Fruit fly (Drosophila melanogaster) whole organism, embryonic: ENCODE data around the gene Inx3.

ENCODE experiments used
- Asciz ChIP-seq: fragments of 200-800 bp; sonication (Bioruptor generic); optimal IDR thresholded peaks from 2 replicates; lab custom pipeline; 2017; ENCODE audit warnings: missing biosample characterization, mild to moderate bottlenecking, missing genetic modification characterization, missing genetic modification reagents
- Bteb2 ChIP-seq: fragments of 200-800 bp; sonication (Bioruptor generic); optimal IDR thresholded peaks from 2 replicates; lab custom pipeline; 2016; ENCODE audit warnings: missing biosample characterization, missing genetic modification characterization
- CG12744 ChIP-seq: fragments of 200-800 bp; sonication (Bioruptor generic); optimal IDR thresholded peaks from 2 replicates; lab custom pipeline; 2016; ENCODE audit warnings: missing biosample characterization, missing genetic modification characterization
- CG13775 ChIP-seq: fragments of 200-800 bp; sonication (Bioruptor generic); optimal IDR thresholded peaks from 3 replicates; lab custom pipeline; 2017; ENCODE audit warnings: missing biosample characterization, mild to moderate bottlenecking, missing genetic modification characterization
- CG15011 ChIP-seq: fragments of 200-800 bp; sonication (Bioruptor generic); optimal IDR thresholded peaks from 3 replicates; lab custom pipeline; 2018; ENCODE audit warnings: missing biosample characterization, mild to moderate bottlenecking, missing genetic modification characterization
- CG15696 ChIP-seq: fragments of 200-800 bp; sonication (Bioruptor generic); optimal IDR thresholded peaks from 2 replicates; lab custom pipeline; 2019; ENCODE audit warnings: missing biosample characterization, mild to moderate bottlenecking, missing genetic modification characterization, moderate library complexity
- CG16815 ChIP-seq: fragments of 200-800 bp; sonication (Bioruptor generic); optimal IDR thresholded peaks from 3 replicates; lab custom pipeline; 2017; ENCODE audit warnings: missing biosample characterization, mild to moderate bottlenecking, missing genetic modification characterization
- CG16863 ChIP-seq: fragments of 200-800 bp; sonication (Bioruptor generic); optimal IDR thresholded peaks from 3 replicates; lab custom pipeline; 2016; ENCODE audit warnings: missing biosample characterization, missing genetic modification characterization
- CG17361 ChIP-seq: fragments of 200-800 bp; sonication (Bioruptor generic); IDR thresholded peaks from 3 replicates; pipeline ENCODE4 v1.3.6; 2022; ENCODE audit warnings: missing biosample characterization, missing genetic modification characterization
- CG17568 ChIP-seq: fragments of 200-800 bp; sonication (Bioruptor generic); optimal IDR thresholded peaks from 2 replicates; lab custom pipeline; 2018; ENCODE audit warnings: missing biosample characterization, mild to moderate bottlenecking, missing genetic modification characterization, moderate library complexity
- CG1832 ChIP-seq: fragments of 200-800 bp; sonication (Bioruptor generic); optimal IDR thresholded peaks from 2 replicates; lab custom pipeline; 2017; ENCODE audit warnings: missing biosample characterization, mild to moderate bottlenecking, missing genetic modification characterization, inconsistent platforms
- CG31441 ChIP-seq: fragments of 200-800 bp; sonication (Bioruptor generic); IDR thresholded peaks from 2 replicates; pipeline ENCODE4 v1.3.6; 2022; ENCODE audit warnings: missing biosample characterization, missing genetic modification characterization
- CG33213 ChIP-seq: fragments of 200-800 bp; sonication (Bioruptor generic); optimal IDR thresholded peaks from 3 replicates; lab custom pipeline; 2016; ENCODE audit warnings: missing biosample characterization, missing genetic modification characterization
- CG42726 ChIP-seq: fragments of 200-800 bp; sonication (Bioruptor generic); IDR thresholded peaks from 2 replicates; pipeline ENCODE4 v1.3.6; 2022; ENCODE audit warnings: missing biosample characterization, missing genetic modification characterization; ENCODE audit not compliant: partially characterized antibody
- CG4404 ChIP-seq: fragments of 200-800 bp; sonication (Bioruptor generic); IDR thresholded peaks from 2 replicates; pipeline ENCODE4 v1.3.6; 2022; ENCODE audit warnings: missing biosample characterization, missing genetic modification characterization
- CG4820 ChIP-seq: fragments of 200-800 bp; sonication (Bioruptor generic); optimal IDR thresholded peaks from 3 replicates; lab custom pipeline; 2016; ENCODE audit warnings: missing biosample characterization, missing genetic modification characterization
- CG4854 ChIP-seq: fragments of 200-800 bp; sonication (Bioruptor generic); optimal IDR thresholded peaks from 2 replicates; lab custom pipeline; 2016; ENCODE audit warnings: missing biosample characterization, missing genetic modification characterization, inconsistent platforms
- CG5180 ChIP-seq: fragments of 200-800 bp; sonication (Bioruptor generic); optimal IDR thresholded peaks from 3 replicates; lab custom pipeline; 2017; ENCODE audit warnings: missing biosample characterization, missing genetic modification characterization, mild to moderate bottlenecking, moderate library complexity, missing genetic modification reagents
- CG6765 ChIP-seq: fragments of 200-800 bp; sonication (Bioruptor generic); optimal IDR thresholded peaks from 3 replicates; lab custom pipeline; 2017; ENCODE audit warnings: missing biosample characterization, mild to moderate bottlenecking, missing genetic modification characterization
- CG7745 ChIP-seq: fragments of 200-800 bp; sonication (Bioruptor generic); optimal IDR thresholded peaks from 2 replicates; lab custom pipeline; 2018; ENCODE audit warnings: missing biosample characterization, mild to moderate bottlenecking, missing genetic modification characterization, moderate library complexity
- CG8290 ChIP-seq, 3 experiments: fragments of 200-800 bp; sonication (Bioruptor generic); optimal IDR thresholded peaks; 2 replicates each; lab custom pipeline; 2016 to 2019; ENCODE audit warnings: missing biosample characterization in 3 of 3, missing genetic modification characterization in 3 of 3, mild to moderate bottlenecking in 2 of 3, moderate library complexity in 1 of 3
- CG9609 ChIP-seq: fragments of 200-800 bp; sonication (Bioruptor generic); optimal IDR thresholded peaks from 3 replicates; lab custom pipeline; 2016; ENCODE audit warnings: missing biosample characterization, missing genetic modification characterization
- CG9817 ChIP-seq: fragments of 200-800 bp; sonication (Bioruptor generic); optimal IDR thresholded peaks from 2 replicates; lab custom pipeline; 2018; ENCODE audit warnings: missing biosample characterization, mild to moderate bottlenecking, missing genetic modification characterization, moderate library complexity
- Dll ChIP-seq: fragments of 200-800 bp; sonication (Bioruptor generic); IDR thresholded peaks from 4 replicates; pipeline ENCODE4 v1.3.6; 2022; ENCODE audit warnings: missing biosample characterization, missing genetic modification characterization; ENCODE audit not compliant: partially characterized antibody
- Doc2 ChIP-seq: fragments of 200-800 bp; sonication (Bioruptor generic); IDR thresholded peaks from 2 replicates; pipeline ENCODE4 v1.3.6; 2022; ENCODE audit warnings: missing biosample characterization, missing genetic modification characterization
- E2f2 ChIP-seq: fragments of 200-800 bp; sonication (Bioruptor generic); IDR thresholded peaks from 2 replicates; pipeline ENCODE4 v1.3.6; 2022; ENCODE audit warnings: missing biosample characterization, missing genetic modification characterization
- Ets65A ChIP-seq: fragments of 200-800 bp; sonication (Bioruptor generic); peaks from one replicate; lab custom pipeline; 2016; ENCODE audit warnings: missing biosample characterization, missing genetic modification characterization
- Ets97D ChIP-seq: fragments of 200-800 bp; sonication (Bioruptor generic); optimal IDR thresholded peaks from 3 replicates; lab custom pipeline; 2016; ENCODE audit warnings: missing biosample characterization, missing genetic modification characterization
- HLH3B ChIP-seq: fragments of 200-800 bp; sonication (Bioruptor generic); IDR thresholded peaks from 2 replicates; pipeline ENCODE4 v1.3.6; 2022; ENCODE audit warnings: missing biosample characterization, missing genetic modification characterization
- Hand ChIP-seq: fragments of 200-800 bp; sonication (Bioruptor generic); optimal IDR thresholded peaks from 2 replicates; lab custom pipeline; 2017; ENCODE audit warnings: mild to moderate bottlenecking, missing biosample characterization, missing genetic modification reagents, missing genetic modification characterization
- Hey ChIP-seq: fragments of 200-800 bp; sonication (Bioruptor generic); optimal IDR thresholded peaks from 3 replicates; lab custom pipeline; 2018; ENCODE audit warnings: missing biosample characterization, mild to moderate bottlenecking, missing genetic modification characterization
- Hr78 ChIP-seq, 2 experiments: fragments of 200-800 bp in 1 of 2; fragments of >200 bp in 1 of 2; sonication (Bioruptor generic) in 1 of 2; optimal IDR thresholded peaks; 2 replicates each; lab custom pipeline; 2017 to 2019; ENCODE audit warnings: missing biosample characterization in 2 of 2, missing genetic modification characterization in 2 of 2, mild to moderate bottlenecking in 1 of 2, moderate library complexity in 1 of 2
- Jarid2 ChIP-seq: fragments of 200-800 bp; sonication (Bioruptor generic); optimal IDR thresholded peaks from 3 replicates; lab custom pipeline; 2017; ENCODE audit warnings: mild to moderate bottlenecking, missing biosample characterization, missing genetic modification reagents, missing genetic modification characterization
- Lhr ChIP-seq: fragments of 200-800 bp; sonication (Bioruptor generic); optimal IDR thresholded peaks from 3 replicates; lab custom pipeline; 2017; ENCODE audit warnings: mild to moderate bottlenecking, missing biosample characterization, missing genetic modification reagents, missing genetic modification characterization
- Myb ChIP-seq: fragments of 200-800 bp; sonication (Bioruptor generic); optimal IDR thresholded peaks from 2 replicates; lab custom pipeline; 2016; ENCODE audit warnings: missing biosample characterization, missing genetic modification characterization
- cad ChIP-seq: fragments of >200 bp; optimal IDR thresholded peaks from 2 replicates; lab custom pipeline; 2017; ENCODE audit warnings: missing biosample characterization, missing genetic modification characterization
- dpn ChIP-seq, 2 experiments: fragments of 200-800 bp; sonication (Bioruptor generic); optimal IDR thresholded peaks; 3 replicates each; lab custom pipeline; 2016; ENCODE audit warnings: missing biosample characterization in 2 of 2, missing genetic modification characterization in 2 of 2
- emc ChIP-seq: fragments of 200-800 bp; sonication (Bioruptor generic); optimal IDR thresholded peaks from 2 replicates; lab custom pipeline; 2016; ENCODE audit warnings: missing biosample characterization, missing genetic modification characterization
- esg ChIP-seq: fragments of 200-800 bp; sonication (Bioruptor generic); conservative IDR thresholded peaks from 2 replicates; pipeline ENCODE4 v1.3.6; 2022; ENCODE audit warnings: missing biosample characterization, missing genetic modification characterization
- fd64A ChIP-seq: fragments of 200-800 bp; sonication (Bioruptor generic); optimal IDR thresholded peaks from 3 replicates; lab custom pipeline; 2018; ENCODE audit warnings: missing biosample characterization, mild to moderate bottlenecking, missing genetic modification characterization
- gfzf ChIP-seq: fragments of 200-800 bp; sonication (Bioruptor generic); optimal IDR thresholded peaks from 2 replicates; lab custom pipeline; 2016; ENCODE audit warnings: missing biosample characterization, mild to moderate bottlenecking, missing genetic modification characterization, moderate library complexity
- nmo ChIP-seq: fragments of 200-800 bp; sonication (Bioruptor generic); optimal IDR thresholded peaks from 2 replicates; lab custom pipeline; 2018; ENCODE audit warnings: missing biosample characterization, mild to moderate bottlenecking, missing genetic modification characterization, moderate library complexity
- pan ChIP-seq, 4 experiments: fragments of >200 bp in 3 of 4; fragments of 200-800 bp in 1 of 4; sonication (Bioruptor generic) in 1 of 4; optimal IDR thresholded peaks in 3 of 4; IDR thresholded peaks in 1 of 4; 2 replicates each; pipeline versions ENCODE4 v1.3.6 to Lab custom; 2017 to 2022; ENCODE audit warnings: missing biosample characterization in 2 of 4, missing genetic modification characterization in 2 of 4, mixed read lengths in 1 of 4
- pita ChIP-seq: fragments of 200-800 bp; sonication (Bioruptor generic); optimal IDR thresholded peaks from 2 replicates; lab custom pipeline; 2017; ENCODE audit warnings: missing biosample characterization, mild to moderate bottlenecking, missing genetic modification characterization
- sc ChIP-seq, 3 experiments: fragments of >200 bp in 2 of 3; fragments of 200-800 bp in 1 of 3; sonication (Bioruptor generic) in 1 of 3; optimal IDR thresholded peaks; 2 replicates in 2 of 3; 3 replicates in 1 of 3; lab custom pipeline; 2017; ENCODE audit warnings: mild to moderate bottlenecking in 1 of 3, missing biosample characterization in 1 of 3, missing genetic modification characterization in 1 of 3, missing genetic modification reagents in 1 of 3
- so ChIP-seq: fragments of 200-800 bp; sonication (Bioruptor generic); IDR thresholded peaks from 3 replicates; pipeline ENCODE4 v1.3.6; 2022; ENCODE audit warnings: missing biosample characterization, missing genetic modification characterization
- tio ChIP-seq: fragments of 200-800 bp; sonication (Bioruptor generic); optimal IDR thresholded peaks from 2 replicates; lab custom pipeline; 2017; ENCODE audit warnings: missing biosample characterization, missing genetic modification characterization, inconsistent platforms

The Inx3 gene

dm6 chr3R:28831626-28832267, 27.6 kb downstream of the Inx3 start, which contains the start of gene WASp (continued):
- no peak for TF ChIP-seq CG31441 (GFP tag; lab: Robert Waterston, UW)
- TF ChIP-seq CG4404, result no peak
- no peak for TF ChIP-seq CG7745 (tag; lab: Kevin White, UChicago)
- TF ChIP-seq Lhr (GFP tag; lab: Kevin White, UChicago), result peak; percentile 89
- TF ChIP-seq Hr78 (GFP tag; optimal IDR thresholded peaks at IDR 0.05; lab: Kevin White, UChicago), result no peak
- TF ChIP-seq nmo (GFP tag; lab: Kevin White, UChicago), result peak; percentile 78
- TF ChIP-seq CG9609, result peak; percentile 53
- peak; percentile 99 for TF ChIP-seq Ets65A (GFP tag; lab: Kevin White, UChicago)
- peak; percentile 32 for TF ChIP-seq CG15011 (GFP tag; lab: Kevin White, UChicago)
- TF ChIP-seq E2f2 (GFP tag; lab: Robert Waterston, UW), result peak; percentile 73
- peak; percentile 94 for TF ChIP-seq CG33213 (GFP tag; lab: Kevin White, UChicago)
- TF ChIP-seq CG1832 (GFP tag; lab: Kevin White, UChicago), result no peak
- TF ChIP-seq CG13775 (GFP tag; lab: Kevin White, UChicago), result peak; percentile 79
- no peak for TF ChIP-seq Jarid2 (GFP tag; lab: Kevin White, UChicago)
- TF ChIP-seq Hey (tag; lab: Kevin White, UChicago), result peak; percentile 45
- TF ChIP-seq sc (optimal IDR thresholded peaks at IDR 0.05; lab: Kevin White, UChicago), result no peak
- peak; percentile 19 for TF ChIP-seq sc (GFP tag; optimal IDR thresholded peaks at IDR 0.05; lab: Kevin White, UChicago)
- peak; percentile 73 for TF ChIP-seq CG16863
- peak in 1 of 2 experiments; percentile 78 for TF ChIP-seq dpn (GFP tag; optimal IDR thresholded peaks at IDR 0.05; lab: Kevin White, UChicago)
- TF ChIP-seq fd64A (GFP tag; lab: Kevin White, UChicago), result no peak
- no peak for TF ChIP-seq CG16815 (GFP tag; lab: Kevin White, UChicago)
- TF ChIP-seq Bteb2, result peak; percentile 76
- TF ChIP-seq Doc2, result no peak
- no peak for TF ChIP-seq CG5180 (GFP tag; lab: Kevin White, UChicago)
- no peak for TF ChIP-seq pita
- peak; percentile 75 for TF ChIP-seq CG9817
- no peak for TF ChIP-seq pan (optimal IDR thresholded peaks at IDR 0.05; lab: Kevin White, UChicago)
- TF ChIP-seq pan (GFP tag; optimal IDR thresholded peaks at IDR 0.05 in 1 of 2, IDR thresholded peaks at IDR 0.05 in 1 of 2), result peak in 1 of 2 experiments; percentile 65
- no peak for TF ChIP-seq Hand (GFP tag; lab: Kevin White, UChicago)
- peak; percentile 76 for TF ChIP-seq Asciz (GFP tag; lab: Kevin White, UChicago)
- no peak for TF ChIP-seq cad (GFP tag; lab: Kevin White, UChicago)
- peak; percentile 75 for TF ChIP-seq emc (GFP tag; lab: Kevin White, UChicago)
- TF ChIP-seq HLH3B (GFP tag; lab: Robert Waterston, UW), result peak; percentile 57
- peak; percentile 68; the same call in 1 of the 3 replicates for TF ChIP-seq so (GFP tag; lab: Robert Waterston, UW)
- TF ChIP-seq Ets97D, result peak; percentile 99
- TF ChIP-seq CG6765 (GFP tag; lab: Kevin White, UChicago), result peak; percentile 37
- no peak for TF ChIP-seq CG8290 (GFP tag; optimal IDR thresholded peaks at IDR 0.05; lab: Kevin White, UChicago)
- TF ChIP-seq CG8290 (tag; optimal IDR thresholded peaks at IDR 0.05; lab: Kevin White, UChicago), result no peak
- TF ChIP-seq Dll, result peak; percentile 52; the same call in 1 of the 4 replicates
- peak; percentile 91 for TF ChIP-seq Myb (GFP tag; lab: Kevin White, UChicago)
- TF ChIP-seq CG42726 (GFP tag; lab: Robert Waterston, UW), result peak; percentile 69
- no peak for TF ChIP-seq CG15696 (tag; lab: Kevin White, UChicago)
- TF ChIP-seq CG4854 (GFP tag; lab: Kevin White, UChicago), result no peak
- peak; percentile 72; the same call in 2 of the 3 replicates for TF ChIP-seq CG17361
- TF ChIP-seq CG4820 (GFP tag; lab: Kevin White, UChicago), result peak; percentile 45
- TF ChIP-seq gfzf (GFP tag; lab: Kevin White, UChicago), result peak; percentile 95
- peak; percentile 80 for TF ChIP-seq CG12744 (GFP tag; lab: Kevin White, UChicago)
- TF ChIP-seq tio (GFP tag; lab: Kevin White, UChicago), result no peak
- no peak for TF ChIP-seq esg
- no peak for TF ChIP-seq CG17568 (GFP tag; lab: Kevin White, UChicago)
